Worm (Caenorhabditis elegans): ENCODE results near the gene cpd-2.

DNA sequence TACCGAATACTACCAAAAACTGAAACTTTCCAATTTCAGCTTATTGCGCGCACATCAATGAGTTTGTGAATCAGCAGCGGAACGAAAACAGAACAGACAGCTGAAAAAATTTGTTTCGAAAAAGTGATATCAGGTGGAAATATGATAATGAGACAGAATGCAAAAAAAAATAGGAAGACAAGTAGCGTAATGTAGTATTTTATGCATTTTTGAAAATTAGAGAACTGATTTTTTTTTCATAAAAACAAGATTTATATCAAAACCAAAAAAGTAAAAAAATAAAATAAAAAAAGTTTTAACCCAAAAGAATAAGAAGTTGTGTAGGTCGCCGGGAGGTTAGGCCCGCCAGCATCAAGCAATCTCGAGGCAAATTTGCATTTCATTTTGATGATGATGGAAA lies 43.1 kb upstream of the cpd-2 start, which contains the start of gene C09G1.4:
- TF ChIP-seq nhr-12 (tag; optimal IDR thresholded peaks at IDR 0.05) (no peak), ztf-11 (tag; optimal IDR thresholded peaks at IDR 0.05) (no peak), dmd-4 (tag; optimal IDR thresholded peaks at IDR 0.05) (no peak), unc-39 (tag; optimal IDR thresholded peaks at IDR 0.05) (no peak), unc-62 (GFP tag; optimal IDR thresholded peaks at IDR 0.05) (no peak), snpc-4 (tag; optimal IDR thresholded peaks at IDR 0.05) (no peak), F13H6.1 (tag; optimal IDR thresholded peaks at IDR 0.05) (no peak), egl-27 (tag; optimal IDR thresholded peaks at IDR 0.05) (no peak), lin-39 (tag; optimal IDR thresholded peaks at IDR 0.05) (no peak)

Measured in whole organism, L2 larva.